Worm (Caenorhabditis elegans) whole organism, L1 larva: ENCODE data around the gene C25F9.11.
"Not testable (repeated sequence)": the region's sequence is repeated elsewhere in the genome, so short reads cannot be mapped to it uniquely, and the experiment has no call there.

Experiments used
- Y116A8C.19 ChIP-seq: sonication (generic microtip); optimal IDR thresholded peaks from 2 replicates; lab custom pipeline; 2016; ENCODE audit warnings: missing compliant biosample characterization, missing genetic modification characterization, borderline replicate concordance
- aha-1 ChIP-seq: fragments of 150-350 bp; optimal IDR thresholded peaks from 2 replicates; lab custom pipeline; 2014; ENCODE audit warnings: missing biosample characterization, missing genetic modification characterization
- ces-1 ChIP-seq: fragments of 150-350 bp; optimal IDR thresholded peaks from 2 replicates; lab custom pipeline; 2014; ENCODE audit warnings: missing biosample characterization, missing genetic modification reagents, missing genetic modification characterization
- lsy-2 ChIP-seq, 2 experiments: fragments of 150-350 bp; optimal IDR thresholded peaks; 2 replicates each; lab custom pipeline; 2014; ENCODE audit warnings: missing biosample characterization in 2 of 2, missing genetic modification characterization in 2 of 2
- unc-62 ChIP-seq: fragments of 150-350 bp; optimal IDR thresholded peaks from 2 replicates; lab custom pipeline; 2014; ENCODE audit warnings: missing biosample characterization, missing genetic modification reagents, missing genetic modification characterization

DNA sequence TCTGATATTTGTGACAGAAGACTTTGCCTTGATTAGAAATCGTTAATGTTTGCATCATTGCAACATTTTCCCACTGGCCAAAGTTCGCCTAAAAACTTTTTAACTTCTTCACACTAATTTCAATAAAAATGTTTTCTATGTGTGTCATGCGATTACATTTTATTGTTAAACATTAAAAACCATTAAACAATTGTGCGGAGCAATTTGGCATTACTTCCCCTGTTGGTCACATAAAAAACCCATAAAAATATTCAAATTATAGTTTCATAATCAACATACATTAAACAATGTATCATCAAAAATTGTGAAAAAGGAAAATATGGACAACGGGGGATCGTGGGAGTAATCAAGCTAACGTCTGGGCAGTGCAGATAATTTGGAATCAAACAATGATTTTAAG lies 13.6 kb downstream of the C25F9.11 start:
- not testable (repeated sequence) for TF ChIP-seq Y116A8C.19; lsy-2 (tag; optimal IDR thresholded peaks at IDR 0.05; lab: Kevin White, UChicago); ces-1; aha-1 (tag; lab: Kevin White, UChicago); unc-62 (GFP tag; lab: Kevin White, UChicago)
